Worm (Caenorhabditis elegans): Measurements from ENCODE around the gene ZK1067.3.
A peak's percentile ranks its signal among the peaks of the same experiment; 100 is the strongest.

The ZK1067.3 gene

ce11 chrII:9222969-9223368 lies at the start of gene ZK1067.3:
Gene ZK1067.3, plus strand, starts transcription at chrII:9223269.
- TF ChIP-seq zip-2 (tag; optimal IDR thresholded peaks at IDR 0.05) (no peak), tra-1 (GFP tag; IDR thresholded peaks at IDR 0.05) (no peak), madf-5 (GFP tag; IDR thresholded peaks at IDR 0.05) (no peak), lin-38 (GFP tag; IDR thresholded peaks at IDR 0.05) (0 out of 2 replicates have a peak, but pooled peaks have one; percentile 4), pqm-1 (tag; optimal IDR thresholded peaks at IDR 0.05) (no peak)

DNA sequence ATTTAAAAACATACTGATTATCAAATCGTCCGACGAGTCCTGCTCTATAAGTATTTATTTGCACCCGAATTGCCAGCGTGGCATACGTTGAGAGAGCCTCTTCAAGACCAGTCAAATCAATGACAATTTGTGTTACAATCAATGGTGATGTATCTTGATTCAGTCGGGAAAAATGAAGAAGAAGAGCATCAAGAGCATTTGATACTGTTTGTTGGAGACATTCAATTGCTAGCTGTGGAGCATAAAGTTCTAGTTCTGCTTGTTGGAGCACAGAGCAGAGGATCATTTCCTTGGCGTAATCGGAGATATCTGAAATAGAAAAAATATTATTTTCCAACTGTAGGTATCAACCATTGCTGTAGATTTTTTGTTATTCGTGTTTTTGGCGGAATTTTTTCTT lies 49.6 kb upstream of the ZK1067.3 start:
- peak in 1 of 2 experiments; percentile 94 for TF ChIP-seq unc-62 (GFP tag; optimal IDR thresholded peaks at IDR 0.05 in 1 of 2)
- no peak for TF ChIP-seq unc-62 (tag; optimal IDR thresholded peaks at IDR 0.05)
- TF ChIP-seq unc-130 (GFP tag; optimal IDR thresholded peaks at IDR 0.05) = no peak

DNA sequence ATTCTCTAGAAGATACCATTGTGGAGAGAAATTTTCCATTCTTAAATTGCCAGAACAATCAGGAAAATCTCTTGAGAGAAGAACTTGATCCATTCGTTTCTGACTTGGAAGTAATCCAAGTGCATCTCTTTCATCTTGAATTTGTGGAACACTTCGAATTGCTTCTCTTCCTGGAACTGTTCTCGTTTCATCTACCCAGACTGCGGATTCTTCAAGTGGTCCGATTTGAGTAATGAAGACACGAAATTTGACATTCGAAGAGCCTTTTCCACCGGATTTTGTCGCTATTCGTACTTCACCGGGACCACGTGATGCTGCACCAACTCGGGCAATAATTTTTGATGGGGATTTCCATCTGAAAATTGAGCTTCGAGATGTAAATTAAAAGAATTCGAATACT lies 46.5 kb upstream of the ZK1067.3 start:
- TF ChIP-seq unc-62 (GFP tag; optimal IDR thresholded peaks at IDR 0.05 in 1 of 2) = peak in 1 of 2 experiments; percentile 88
- no peak for TF ChIP-seq unc-62 (tag; optimal IDR thresholded peaks at IDR 0.05)
- no peak for TF ChIP-seq lin-13 (GFP tag; optimal IDR thresholded peaks at IDR 0.05)

DNA sequence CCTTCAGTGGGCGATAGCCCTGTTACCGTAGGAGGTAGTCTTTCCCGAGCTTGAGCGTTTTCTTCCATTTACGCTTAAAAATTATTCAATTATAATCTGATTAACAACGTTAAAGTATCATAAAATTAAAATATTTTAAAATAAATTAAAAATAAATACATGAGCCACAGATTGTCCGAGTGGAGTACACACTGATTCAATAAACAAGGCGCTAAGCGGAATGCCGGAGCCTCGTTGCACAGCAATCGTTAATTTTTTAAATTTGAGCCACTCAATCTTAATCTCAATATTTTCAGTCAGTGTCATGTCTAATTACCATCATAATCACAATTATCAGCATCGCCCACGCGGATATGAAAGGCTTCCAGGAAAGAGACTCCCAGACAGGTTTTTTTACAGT lies 46.0 kb upstream of the ZK1067.3 start, which contains the start of the genes sec-5 and pir-1:
sec-5 (minus strand) TSS at position 73 of the 400 bp plus-strand sequence.
pir-1 (plus strand) TSS at position 221 of the 400 bp plus-strand sequence.
- TF ChIP-seq dmd-9 (GFP tag; IDR thresholded peaks at IDR 0.05) = no peak
- no peak for TF ChIP-seq ces-1 (GFP tag; optimal IDR thresholded peaks at IDR 0.05)
- no peak for TF ChIP-seq ceh-62 (tag; optimal IDR thresholded peaks at IDR 0.05)
- peak; percentile 98 for TF ChIP-seq T20F7.1 (GFP tag; optimal IDR thresholded peaks at IDR 0.05)
- TF ChIP-seq Y48G9A.11 (GFP tag; IDR thresholded peaks at IDR 0.05) = peak; percentile 91
- peak; percentile 15 for TF ChIP-seq dve-1 (tag; optimal IDR thresholded peaks at IDR 0.05; ENCODE audit: insufficient read depth)
- TF ChIP-seq nhr-76 (tag; optimal IDR thresholded peaks at IDR 0.05) = no peak
- no peak for TF ChIP-seq nhr-10 (tag; optimal IDR thresholded peaks at IDR 0.05)
- peak in 1 of 2 experiments; percentile 72 for TF ChIP-seq lsy-2 (tag; optimal IDR thresholded peaks at IDR 0.05)
- no peak for TF ChIP-seq F10B5.3 (tag; optimal IDR thresholded peaks at IDR 0.05)
- TF ChIP-seq zip-2 (tag; optimal IDR thresholded peaks at IDR 0.05) = no peak
- no peak for TF ChIP-seq daf-16 (GFP tag; optimal IDR thresholded peaks at IDR 0.05)
- TF ChIP-seq daf-16 (tag; optimal IDR thresholded peaks at IDR 0.05) = peak; percentile 46
- TF ChIP-seq nhr-28 (tag; optimal IDR thresholded peaks at IDR 0.05) = no peak
- TF ChIP-seq mes-2 (tag; optimal IDR thresholded peaks at IDR 0.05; ENCODE audit: poor library complexity, severe bottlenecking) = peak; percentile 78
- TF ChIP-seq lim-7 (GFP tag; IDR thresholded peaks at IDR 0.05) = no peak

DNA sequence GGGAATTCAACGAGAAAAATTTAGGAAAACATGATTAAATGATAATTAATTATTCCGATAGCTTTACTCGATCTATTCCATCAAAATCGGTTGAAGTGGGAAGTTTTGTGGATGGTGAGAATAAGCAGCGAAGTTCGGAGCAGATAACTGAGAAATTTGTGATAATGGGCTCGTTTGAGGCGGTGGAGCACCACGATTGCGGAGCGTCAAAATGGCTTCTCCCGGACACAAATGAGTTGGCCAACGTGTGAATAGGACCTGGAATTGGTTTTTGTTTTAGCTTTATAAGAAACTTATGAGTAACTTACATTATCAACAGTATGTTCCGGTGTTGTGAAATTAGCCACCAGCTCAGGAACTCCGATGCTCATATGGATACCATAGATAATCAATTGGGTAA lies 44.3 kb upstream of the ZK1067.3 start:
- TF ChIP-seq set-16 (GFP tag; IDR thresholded peaks at IDR 0.05) = no peak
- TF ChIP-seq lim-7 (GFP tag; IDR thresholded peaks at IDR 0.05) = no peak
- no peak for TF ChIP-seq jun-1 (tag; optimal IDR thresholded peaks at IDR 0.05)
- TF ChIP-seq ceh-62 (tag; optimal IDR thresholded peaks at IDR 0.05) = no peak
- TF ChIP-seq unc-62 (GFP tag; optimal IDR thresholded peaks at IDR 0.05 in 1 of 2) = peak in 1 of 2 experiments; percentile 78
- no peak for TF ChIP-seq unc-62 (tag; optimal IDR thresholded peaks at IDR 0.05)

DNA sequence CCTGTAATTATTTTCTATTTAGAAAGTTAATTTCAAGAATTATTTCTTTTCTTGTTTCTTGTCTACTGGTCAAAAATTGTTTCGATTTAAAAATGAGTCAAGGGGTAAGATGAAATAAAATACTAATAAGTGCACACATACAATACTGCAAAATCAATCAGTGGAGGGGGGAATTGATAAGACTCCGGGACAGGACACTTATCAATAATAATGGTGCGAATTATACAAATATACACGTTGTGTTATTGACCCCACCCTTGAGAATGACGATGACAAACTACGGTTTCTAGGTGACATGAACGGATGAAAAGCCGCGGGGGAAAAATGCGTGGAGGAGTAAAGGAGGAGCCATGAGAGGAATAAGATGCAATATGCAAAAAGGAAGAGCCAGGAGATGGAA lies 41.9 kb upstream of the ZK1067.3 start:
- no peak for TF ChIP-seq ZK546.5 (tag; optimal IDR thresholded peaks at IDR 0.05)
- peak; percentile 85 for TF ChIP-seq pqm-1 (tag; optimal IDR thresholded peaks at IDR 0.05)
- no peak for TF ChIP-seq daf-16 (GFP tag; optimal IDR thresholded peaks at IDR 0.05)
- peak; percentile 48 for TF ChIP-seq daf-16 (tag; optimal IDR thresholded peaks at IDR 0.05)
- peak; percentile 26 for TF ChIP-seq hlh-11 (tag; optimal IDR thresholded peaks at IDR 0.05)
- no peak for TF ChIP-seq ZK337.2 (GFP tag; IDR thresholded peaks at IDR 0.05)
- TF ChIP-seq mxl-3 (GFP tag; optimal IDR thresholded peaks at IDR 0.05) = no peak
- TF ChIP-seq D1046.2 (GFP tag; IDR thresholded peaks at IDR 0.05) = no peak
- TF ChIP-seq nhr-28 (tag; optimal IDR thresholded peaks at IDR 0.05) = peak; percentile 65
- peak; percentile 41 for TF ChIP-seq dve-1 (tag; optimal IDR thresholded peaks at IDR 0.05; ENCODE audit: insufficient read depth)
- TF ChIP-seq mes-2 (tag; optimal IDR thresholded peaks at IDR 0.05; ENCODE audit: poor library complexity, severe bottlenecking) = peak; percentile 4

All from whole organism, L4 larva.